In the genomic region with DNA sequence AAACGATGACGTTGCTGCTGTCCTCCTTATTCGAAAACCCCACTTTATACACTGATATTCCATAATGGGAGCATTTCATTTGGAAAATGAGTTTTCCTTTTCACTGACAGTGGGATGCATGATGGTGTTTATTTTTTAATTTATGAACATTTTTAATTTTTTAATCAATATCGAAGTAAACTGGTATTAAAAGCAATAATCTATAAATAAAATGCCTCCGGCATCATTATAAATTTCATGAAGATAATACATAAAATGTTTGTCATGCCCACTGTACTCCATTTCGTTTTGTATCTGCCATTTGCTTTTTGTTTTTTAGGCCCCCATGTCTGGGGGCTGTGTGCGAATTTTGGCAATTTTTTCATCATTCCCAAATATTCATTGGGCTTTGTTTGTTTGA, we compare ENCODE assay signal across 4 fruit fly cellular contexts.
TF ChIP-seq lines count a peak whose summit lies in the region.

No protein-coding gene starts in this region.

TF ChIP-seq in whole organism, adult, 20 proteins besides CTCF, POLR2A, EP300 and RAD21 (continued from another document):
- TF ChIP-seq CG1620 (GFP tag; optimal IDR thresholded peaks at IDR 0.05; lab: Kevin White, UChicago) (no peak), Clk (GFP tag; optimal IDR thresholded peaks at IDR 0.05; lab: Kevin White, UChicago) (no peak)
TF ChIP-seq in whole organism, adult: peak in this region for 3.

TF ChIP-seq in whole organism, embryonic, 481 proteins besides CTCF, POLR2A, EP300 and RAD21 (continued from another document and continues in another):
- TF ChIP-seq pb (GFP tag; optimal IDR thresholded peaks at IDR 0.05; lab: Kevin White, UChicago) (no peak), Dp (GFP tag; optimal IDR thresholded peaks at IDR 0.05; lab: Kevin White, UChicago) (no peak), Rx (GFP tag; IDR thresholded peaks at IDR 0.05; lab: Robert Waterston, UW) (peak; percentile 51), maf-S (GFP tag; optimal IDR thresholded peaks at IDR 0.05; lab: Kevin White, UChicago) (no peak), onecut (GFP tag; IDR thresholded peaks at IDR 0.05; lab: Robert Waterston, UW) (no peak; the same call in 1 of the 2 replicates), dm (GFP tag; optimal IDR thresholded peaks at IDR 0.05; lab: Kevin White, UChicago) (no peak), CG10267 (tag; optimal IDR thresholded peaks at IDR 0.05; lab: Kevin White, UChicago) (peak; percentile 52), CG3407 (GFP tag; optimal IDR thresholded peaks at IDR 0.05; lab: Kevin White, UChicago) (no peak), CG10209 (GFP tag; optimal IDR thresholded peaks at IDR 0.05; lab: Kevin White, UChicago) (peak; percentile 26), ATbp (GFP tag; optimal IDR thresholded peaks at IDR 0.05; lab: Kevin White, UChicago) (peak; percentile 30), ci (GFP tag; IDR thresholded peaks at IDR 0.05; lab: Robert Waterston, UW) (peak; percentile 81), CG33213 (GFP tag; optimal IDR thresholded peaks at IDR 0.05; lab: Kevin White, UChicago) (no peak), pan (optimal IDR thresholded peaks at IDR 0.05; lab: Kevin White, UChicago) (no peak), pan (GFP tag; optimal IDR thresholded peaks at IDR 0.05 in 1 of 2, IDR thresholded peaks at IDR 0.05 in 1 of 2) (peak in 1 of 2 experiments; percentile 72), CG12769 (tag; optimal IDR thresholded peaks at IDR 0.05; lab: Kevin White, UChicago) (no peak), Lhr (GFP tag; optimal IDR thresholded peaks at IDR 0.05; lab: Kevin White, UChicago) (no peak), CG14014 (GFP tag; IDR thresholded peaks at IDR 0.05; lab: Robert Waterston, UW) (peak; percentile 71), CG7963 (GFP tag; IDR thresholded peaks at IDR 0.05; lab: Robert Waterston, UW; ENCODE audit: partially characterized antibody) (no peak), Chrac-16 (GFP tag; optimal IDR thresholded peaks at IDR 0.05; lab: Kevin White, UChicago) (peak; percentile 28), hb (GFP tag; IDR thresholded peaks at IDR 0.05; lab: Robert Waterston, UW; ENCODE audit: partially characterized antibody) (no peak), CG12299 (tag; optimal IDR thresholded peaks at IDR 0.05; lab: Kevin White, UChicago) (peak; percentile 20), CG12659 (GFP tag; optimal IDR thresholded peaks at IDR 0.05; lab: Kevin White, UChicago) (peak; percentile 45), gfzf (GFP tag; optimal IDR thresholded peaks at IDR 0.05; lab: Kevin White, UChicago) (no peak), CG3995 (GFP tag; optimal IDR thresholded peaks at IDR 0.05; lab: Kevin White, UChicago) (no peak), CG12236 (GFP tag; optimal IDR thresholded peaks at IDR 0.05; lab: Kevin White, UChicago) (no peak), B-H2 (GFP tag; optimal IDR thresholded peaks at IDR 0.05; lab: Kevin White, UChicago) (no peak), lab (GFP tag; optimal IDR thresholded peaks at IDR 0.05; lab: Kevin White, UChicago) (peak; percentile 86), NFAT (GFP tag; IDR thresholded peaks at IDR 0.05; lab: Robert Waterston, UW) (no peak), CG9817 (tag; optimal IDR thresholded peaks at IDR 0.05; lab: Kevin White, UChicago) (peak; percentile 66), hth (optimal IDR thresholded peaks at IDR 0.05; lab: Kevin White, UChicago) (no peak), CG7987 (GFP tag; optimal IDR thresholded peaks at IDR 0.05; lab: Kevin White, UChicago) (no peak), CG10274 (GFP tag; optimal IDR thresholded peaks at IDR 0.05; lab: Kevin White, UChicago) (no peak), CG17385 (GFP tag; optimal IDR thresholded peaks at IDR 0.05; lab: Kevin White, UChicago) (peak; percentile 67), CG3163 (GFP tag; optimal IDR thresholded peaks at IDR 0.05; lab: Kevin White, UChicago) (no peak), psq (GFP tag; optimal IDR thresholded peaks at IDR 0.05; lab: Kevin White, UChicago) (no peak), CG5245 (GFP tag; optimal IDR thresholded peaks at IDR 0.05; lab: Kevin White, UChicago) (peak; percentile 23), CG1832 (GFP tag; optimal IDR thresholded peaks at IDR 0.05; lab: Kevin White, UChicago) (no peak), Bgb (GFP tag; IDR thresholded peaks at IDR 0.05; lab: Robert Waterston, UW; ENCODE audit: partially characterized antibody) (no peak), chm (GFP tag; IDR thresholded peaks at IDR 0.05; lab: Robert Waterston, UW) (no peak), CG5180 (GFP tag; optimal IDR thresholded peaks at IDR 0.05; lab: Kevin White, UChicago) (peak; percentile 11), CG7556 (GFP tag; optimal IDR thresholded peaks at IDR 0.05; lab: Kevin White, UChicago) (peak; percentile 63), Abd-B (GFP tag; optimal IDR thresholded peaks at IDR 0.05; lab: Kevin White, UChicago) (peak; percentile 37)

TF ChIP-seq in whole organism, prepupa, 60 proteins besides CTCF, POLR2A, EP300 and RAD21 (continued from another document):
- TF ChIP-seq net (GFP tag; optimal IDR thresholded peaks at IDR 0.05; lab: Kevin White, UChicago) (peak; percentile 78), CG6808 (GFP tag; optimal IDR thresholded peaks at IDR 0.05; lab: Kevin White, UChicago) (no peak), salr (GFP tag; optimal IDR thresholded peaks at IDR 0.05; lab: Kevin White, UChicago) (peak in 1 of 2 experiments; percentile 67), fd85E (GFP tag; optimal IDR thresholded peaks at IDR 0.05; lab: Kevin White, UChicago) (no peak), dsx (GFP tag; optimal IDR thresholded peaks at IDR 0.05; lab: Kevin White, UChicago; ENCODE audit: poor library complexity, severe bottlenecking) (peak; percentile 25), Eip78C (GFP tag; lab: Kevin White, UChicago) (peak; percentile 93), Sox15 (GFP tag; optimal IDR thresholded peaks at IDR 0.05; lab: Kevin White, UChicago) (peak; percentile 29), CG6854 (GFP tag; optimal IDR thresholded peaks at IDR 0.05; lab: Kevin White, UChicago) (no peak), CG3919 (GFP tag; optimal IDR thresholded peaks at IDR 0.05; lab: Kevin White, UChicago) (peak; percentile 70), CG8632 (GFP tag; optimal IDR thresholded peaks at IDR 0.05; lab: Kevin White, UChicago) (peak; percentile 58), Hr39 (GFP tag; optimal IDR thresholded peaks at IDR 0.05; lab: Kevin White, UChicago) (peak; percentile 59), vri (GFP tag; optimal IDR thresholded peaks at IDR 0.05; lab: Kevin White, UChicago) (peak; percentile 16), ss (GFP tag; optimal IDR thresholded peaks at IDR 0.05; lab: Kevin White, UChicago) (no peak), achi (GFP tag; optimal IDR thresholded peaks at IDR 0.05; lab: Kevin White, UChicago) (peak; percentile 70), CG7368 (GFP tag; optimal IDR thresholded peaks at IDR 0.05; lab: Kevin White, UChicago) (no peak), topi (GFP tag; optimal IDR thresholded peaks at IDR 0.05; lab: Kevin White, UChicago) (peak; percentile 66), Met (GFP tag; optimal IDR thresholded peaks at IDR 0.05; lab: Kevin White, UChicago) (peak; percentile 66), CG15336 (GFP tag; IDR thresholded peaks at IDR 0.05; lab: Robert Waterston, UW) (peak; percentile 92), CG32006 (GFP tag; optimal IDR thresholded peaks at IDR 0.05; lab: Kevin White, UChicago) (peak; percentile 85), dac (GFP tag; optimal IDR thresholded peaks at IDR 0.05; lab: Kevin White, UChicago) (no peak), Eip93F (GFP tag; optimal IDR thresholded peaks at IDR 0.05; lab: Kevin White, UChicago) (no peak), CG6163 (GFP tag; IDR thresholded peaks at IDR 0.05; lab: Robert Waterston, UW) (no peak; the same call in none of the 3 replicates), Sox14 (GFP tag; optimal IDR thresholded peaks at IDR 0.05; lab: Kevin White, UChicago) (peak; percentile 53), CG6792 (GFP tag; optimal IDR thresholded peaks at IDR 0.05; lab: Kevin White, UChicago) (peak; percentile 62), Eip75B (GFP tag; optimal IDR thresholded peaks at IDR 0.05; lab: Kevin White, UChicago) (peak; percentile 66), fkh (GFP tag; optimal IDR thresholded peaks at IDR 0.05; lab: Kevin White, UChicago) (no peak), OdsH (GFP tag; optimal IDR thresholded peaks at IDR 0.05; lab: Kevin White, UChicago) (peak; percentile 76), CG8119 (GFP tag; IDR thresholded peaks at IDR 0.05; lab: Robert Waterston, UW) (peak; percentile 92), Gug (GFP tag; IDR thresholded peaks at IDR 0.05; lab: Robert Waterston, UW) (peak; percentile 63), CG1621 (tag; optimal IDR thresholded peaks at IDR 0.05; lab: Kevin White, UChicago) (no peak), CG8319 (GFP tag; optimal IDR thresholded peaks at IDR 0.05; lab: Kevin White, UChicago) (peak; percentile 51), Hr38 (GFP tag; optimal IDR thresholded peaks at IDR 0.05; lab: Kevin White, UChicago) (peak; percentile 1), lz (GFP tag; optimal IDR thresholded peaks at IDR 0.05; lab: Kevin White, UChicago) (peak; percentile 65), CG10631 (GFP tag; optimal IDR thresholded peaks at IDR 0.05; lab: Kevin White, UChicago) (peak; percentile 60), Lpt (GFP tag; optimal IDR thresholded peaks at IDR 0.05; lab: Kevin White, UChicago) (peak; percentile 70), Sox102F (GFP tag; optimal IDR thresholded peaks at IDR 0.05; lab: Kevin White, UChicago) (peak; percentile 60), CG9139 (GFP tag; optimal IDR thresholded peaks at IDR 0.05; lab: Kevin White, UChicago) (no peak), CG11762 (GFP tag; optimal IDR thresholded peaks at IDR 0.05; lab: Kevin White, UChicago; ENCODE audit: insufficient read depth) (peak; percentile 1), eg (GFP tag; IDR thresholded peaks at IDR 0.05; lab: Robert Waterston, UW) (peak; percentile 93), cyc (GFP tag; optimal IDR thresholded peaks at IDR 0.05; lab: Kevin White, UChicago) (peak; percentile 54)

TF ChIP-seq in whole organism, wandering third instar larva, 38 proteins besides CTCF, POLR2A, EP300 and RAD21 (continued from another document):
- no peak for TF ChIP-seq Vsx2 (GFP tag; optimal IDR thresholded peaks at IDR 0.05; lab: Kevin White, UChicago; ENCODE audit: partially characterized antibody)
- no peak for TF ChIP-seq GATAd (GFP tag; optimal IDR thresholded peaks at IDR 0.05; lab: Kevin White, UChicago)
- TF ChIP-seq Dif (GFP tag; optimal IDR thresholded peaks at IDR 0.05; lab: Kevin White, UChicago; ENCODE audit: partially characterized antibody), result no peak
- no peak for TF ChIP-seq Myc (optimal IDR thresholded peaks at IDR 0.05; lab: Kevin White, UChicago)
- TF ChIP-seq OdsH (GFP tag; optimal IDR thresholded peaks at IDR 0.05; lab: Kevin White, UChicago), result peak; percentile 56
- no peak for TF ChIP-seq Rel (GFP tag; optimal IDR thresholded peaks at IDR 0.05; lab: Kevin White, UChicago)
- no peak for TF ChIP-seq Rel (tag; optimal IDR thresholded peaks at IDR 0.05; lab: Kevin White, UChicago)
- TF ChIP-seq fru (GFP tag; optimal IDR thresholded peaks at IDR 0.05; lab: Kevin White, UChicago), result peak; percentile 61
- TF ChIP-seq N (GFP tag; optimal IDR thresholded peaks at IDR 0.05; lab: Kevin White, UChicago), result no peak
- TF ChIP-seq usp (GFP tag; optimal IDR thresholded peaks at IDR 0.05; lab: Kevin White, UChicago), result no peak
- TF ChIP-seq tai (GFP tag; optimal IDR thresholded peaks at IDR 0.05; lab: Kevin White, UChicago), result no peak
- TF ChIP-seq pan (optimal IDR thresholded peaks at IDR 0.05; lab: Kevin White, UChicago), result no peak
- peak; percentile 39 for TF ChIP-seq psq (GFP tag; optimal IDR thresholded peaks at IDR 0.05; lab: Kevin White, UChicago)
- TF ChIP-seq Dfd (GFP tag; optimal IDR thresholded peaks at IDR 0.05; lab: Kevin White, UChicago), result no peak
- TF ChIP-seq woc (GFP tag; optimal IDR thresholded peaks at IDR 0.05; lab: Kevin White, UChicago), result no peak
- no peak for TF ChIP-seq Hr83 (GFP tag; optimal IDR thresholded peaks at IDR 0.05; lab: Kevin White, UChicago; ENCODE audit: poor library complexity, severe bottlenecking)
- TF ChIP-seq jim (GFP tag; optimal IDR thresholded peaks at IDR 0.05; lab: Kevin White, UChicago), result no peak
- TF ChIP-seq sage (GFP tag; optimal IDR thresholded peaks at IDR 0.05; lab: Kevin White, UChicago), result peak; percentile 14
